Worm (Caenorhabditis elegans) whole organism, young adult: ENCODE measurements around the gene C09G9.8.

Experiments
- B0261.1 ChIP-seq: sonication (generic microtip); optimal IDR thresholded peaks from 2 replicates; lab custom pipeline; 2016; ENCODE audit warnings: mild to moderate bottlenecking, missing genetic modification characterization, moderate library complexity, missing compliant biosample characterization
- F23B12.7 ChIP-seq: sonication (generic microtip); optimal IDR thresholded peaks from 2 replicates; lab custom pipeline; 2017; ENCODE audit warnings: missing genetic modification characterization, mild to moderate bottlenecking, missing compliant biosample characterization, antibody characterized with exemption, moderate library complexity; ENCODE audit not compliant: insufficient read depth
- F39B2.1 ChIP-seq: fragments of 200-800 bp; sonication (Bioruptor generic); IDR thresholded peaks from 2 replicates; pipeline ENCODE4 v1.3.6; 2022; ENCODE audit warnings: missing genetic modification reagents, missing genetic modification characterization, missing compliant biosample characterization
- F49E8.2 ChIP-seq: sonication (generic microtip); optimal IDR thresholded peaks from 3 replicates; lab custom pipeline; 2017; ENCODE audit warnings: missing genetic modification characterization, mild to moderate bottlenecking, missing compliant biosample characterization, antibody characterized with exemption, moderate library complexity; ENCODE audit not compliant: insufficient read depth
- F57A8.1 ChIP-seq: fragments of 200-800 bp; sonication (Bioruptor generic); optimal IDR thresholded peaks from 2 replicates; lab custom pipeline; 2018; ENCODE audit warnings: mild to moderate bottlenecking, missing genetic modification characterization, moderate library complexity, missing compliant biosample characterization
- K11D2.4 ChIP-seq: fragments of 200-800 bp; sonication (Bioruptor generic); IDR thresholded peaks from 2 replicates; pipeline ENCODE4 v1.3.6; 2022; ENCODE audit warnings: missing genetic modification reagents, missing genetic modification characterization, missing compliant biosample characterization
- K12H6.12 ChIP-seq: fragments of 200-800 bp; sonication (Bioruptor generic); optimal IDR thresholded peaks from 2 replicates; lab custom pipeline; 2018; ENCODE audit warnings: mild to moderate bottlenecking, missing genetic modification characterization, missing compliant biosample characterization
- Y53F4B.3 ChIP-seq: fragments of 200-800 bp; sonication (Bioruptor generic); IDR thresholded peaks from 2 replicates; pipeline ENCODE4 v1.3.6; 2022; ENCODE audit warnings: missing genetic modification reagents, missing genetic modification characterization, missing compliant biosample characterization
- Y53G8AR.9 ChIP-seq: fragments of 200-800 bp; sonication (Bioruptor generic); conservative IDR thresholded peaks from 2 replicates; pipeline ENCODE4 v1.3.6; 2022; ENCODE audit warnings: missing genetic modification reagents, missing genetic modification characterization, missing compliant biosample characterization
- Y56A3A.18 ChIP-seq: fragments of 200-800 bp; sonication (Bioruptor generic); IDR thresholded peaks from 2 replicates; pipeline ENCODE4 v1.3.6; 2022; ENCODE audit warnings: missing genetic modification reagents, missing genetic modification characterization, missing compliant biosample characterization
- ZK185.1 ChIP-seq: sonication (generic microtip); optimal IDR thresholded peaks from 2 replicates; lab custom pipeline; 2016; ENCODE audit warnings: mild to moderate bottlenecking, missing genetic modification characterization, missing compliant biosample characterization; ENCODE audit not compliant: poor library complexity, severe bottlenecking
- atf-7 ChIP-seq: sonication (generic microtip); optimal IDR thresholded peaks from 2 replicates; lab custom pipeline; 2017; ENCODE audit warnings: mild to moderate bottlenecking, missing genetic modification characterization, missing compliant biosample characterization
- athp-1 ChIP-seq: sonication (generic microtip); optimal IDR thresholded peaks from 2 replicates; lab custom pipeline; 2017; ENCODE audit warnings: mild to moderate bottlenecking, missing genetic modification characterization, missing compliant biosample characterization
- attf-3 ChIP-seq: fragments of 200-800 bp; sonication (Bioruptor generic); conservative IDR thresholded peaks from 2 replicates; pipeline ENCODE4 v1.3.6; 2022; ENCODE audit warnings: missing genetic modification reagents, missing genetic modification characterization, missing compliant biosample characterization
- attf-5 ChIP-seq: fragments of 200-800 bp; sonication (Bioruptor generic); optimal IDR thresholded peaks from 2 replicates; lab custom pipeline; 2018; ENCODE audit warnings: mild to moderate bottlenecking, missing genetic modification characterization, missing compliant biosample characterization
- bed-1 ChIP-seq: fragments of 200-800 bp; sonication (Bioruptor generic); IDR thresholded peaks from 2 replicates; pipeline ENCODE4 v1.3.6; 2022; ENCODE audit warnings: missing genetic modification reagents, missing genetic modification characterization, missing compliant biosample characterization
- ceh-40 ChIP-seq: fragments of 200-800 bp; sonication (Bioruptor generic); IDR thresholded peaks from 2 replicates; pipeline ENCODE4 v1.3.6; 2022; ENCODE audit warnings: missing genetic modification characterization, missing compliant biosample characterization
- chd-7 ChIP-seq: sonication (generic microtip); optimal IDR thresholded peaks from 2 replicates; lab custom pipeline; 2016; ENCODE audit warnings: mild to moderate bottlenecking, missing genetic modification characterization, moderate library complexity, missing compliant biosample characterization
- dox-1 ChIP-seq: fragments of 200-800 bp; sonication (Bioruptor generic); IDR thresholded peaks from 2 replicates; pipeline ENCODE4 v1.3.6; 2022; ENCODE audit warnings: missing genetic modification reagents, missing genetic modification characterization, missing compliant biosample characterization
- egrh-3 ChIP-seq: fragments of 200-800 bp; sonication (Bioruptor generic); IDR thresholded peaks from 2 replicates; pipeline ENCODE4 v1.3.6; 2022; ENCODE audit warnings: missing genetic modification reagents, missing genetic modification characterization, missing compliant biosample characterization
- ets-4 ChIP-seq: fragments of 200-800 bp; sonication (Bioruptor generic); optimal IDR thresholded peaks from 2 replicates; lab custom pipeline; 2018; ENCODE audit warnings: mild to moderate bottlenecking, missing genetic modification characterization, missing compliant biosample characterization
- him-1 ChIP-seq: sonication (generic microtip); optimal IDR thresholded peaks from 2 replicates; lab custom pipeline; 2016; ENCODE audit warnings: missing genotype, missing genetic modification reagents, missing genetic modification characterization, missing compliant biosample characterization
- hmg-1.2 ChIP-seq: fragments of 200-800 bp; sonication (Bioruptor generic); IDR thresholded peaks from 2 replicates; pipeline ENCODE4 v1.3.6; 2022; ENCODE audit warnings: missing genetic modification reagents, missing genetic modification characterization, missing compliant biosample characterization
- hmg-20 ChIP-seq: fragments of 200-800 bp; sonication (Bioruptor generic); IDR thresholded peaks from 2 replicates; pipeline ENCODE4 v1.3.6; 2022; ENCODE audit warnings: missing genetic modification reagents, missing genetic modification characterization, missing compliant biosample characterization
- hsf-1 ChIP-seq: fragments of 200-800 bp; sonication (Bioruptor generic); IDR thresholded peaks from 2 replicates; pipeline ENCODE4 v1.3.6; 2022; ENCODE audit warnings: missing genetic modification reagents, missing genetic modification characterization, missing compliant biosample characterization
- let-526 ChIP-seq: fragments of 200-800 bp; sonication (Bioruptor generic); IDR thresholded peaks from 2 replicates; pipeline ENCODE4 v1.3.6; 2022; ENCODE audit warnings: missing genetic modification reagents, missing genetic modification characterization, missing compliant biosample characterization
- let-607 ChIP-seq, 2 experiments: fragments of 200-800 bp in 1 of 2; sonication (Bioruptor generic) in 1 of 2; sonication (generic microtip) in 1 of 2; optimal IDR thresholded peaks; 2 replicates each; lab custom pipeline; 2016 to 2018; ENCODE audit warnings: mild to moderate bottlenecking in 2 of 2, missing compliant biosample characterization in 2 of 2, missing genetic modification characterization in 2 of 2, moderate library complexity in 2 of 2, missing genotype in 1 of 2
- lin-40 ChIP-seq: sonication (generic microtip); optimal IDR thresholded peaks from 2 replicates; lab custom pipeline; 2016; ENCODE audit warnings: missing genetic modification characterization, mild to moderate bottlenecking, missing compliant biosample characterization, missing genotype, missing genetic modification reagents
- lin-54 ChIP-seq: fragments of 200-800 bp; sonication (Bioruptor generic); optimal IDR thresholded peaks from 2 replicates; lab custom pipeline; 2018; ENCODE audit warnings: mild to moderate bottlenecking, missing genetic modification characterization, missing compliant biosample characterization
- madf-10 ChIP-seq: sonication (generic microtip); optimal IDR thresholded peaks from 2 replicates; lab custom pipeline; 2016; ENCODE audit warnings: mild to moderate bottlenecking, missing genetic modification characterization, missing compliant biosample characterization
- madf-6 ChIP-seq: fragments of 200-800 bp; sonication (Bioruptor generic); IDR thresholded peaks from 2 replicates; pipeline ENCODE4 v1.3.6; 2022; ENCODE audit warnings: missing genetic modification reagents, missing genetic modification characterization, missing compliant biosample characterization
- nfyb-1 ChIP-seq: fragments of 200-800 bp; sonication (Bioruptor generic); IDR thresholded peaks from 2 replicates; pipeline ENCODE4 v1.3.6; 2022; ENCODE audit warnings: missing genetic modification reagents, missing genetic modification characterization, missing compliant biosample characterization
- nhr-90 ChIP-seq: sonication (generic microtip); optimal IDR thresholded peaks from 2 replicates; lab custom pipeline; 2016; ENCODE audit warnings: missing genotype, mild to moderate bottlenecking, missing genetic modification characterization, missing compliant biosample characterization
- repo-1 ChIP-seq: sonication (generic microtip); optimal IDR thresholded peaks from 2 replicates; lab custom pipeline; 2017; ENCODE audit warnings: mild to moderate bottlenecking, missing genetic modification characterization, missing compliant biosample characterization
- rpc-1 ChIP-seq, 2 experiments: fragments of 150-350 bp in 1 of 2; sonication (generic microtip) in 1 of 2; optimal IDR thresholded peaks; 2 replicates each; lab custom pipeline; 2014 to 2018; ENCODE audit warnings: missing biosample characterization in 1 of 2, missing genetic modification characterization in 1 of 2, missing genetic modification reagents in 1 of 2, missing genotype in 1 of 2
- sdz-38 ChIP-seq: sonication (generic microtip); optimal IDR thresholded peaks from 2 replicates; lab custom pipeline; 2016; ENCODE audit warnings: missing genotype, missing genetic modification characterization, missing compliant biosample characterization
- sea-2 ChIP-seq: fragments of 200-800 bp; sonication (Bioruptor generic); IDR thresholded peaks from 2 replicates; pipeline ENCODE4 v1.3.6; 2022; ENCODE audit warnings: missing genetic modification characterization, missing compliant biosample characterization
- snpc-1.3 ChIP-seq: sonication (generic microtip); optimal IDR thresholded peaks from 2 replicates; lab custom pipeline; 2017; ENCODE audit warnings: missing genetic modification characterization, mild to moderate bottlenecking, missing compliant biosample characterization, antibody characterized with exemption, moderate library complexity, missing genotype, missing genetic modification reagents; ENCODE audit not compliant: insufficient read depth
- somi-1 ChIP-seq: fragments of 200-800 bp; sonication (Bioruptor generic); optimal IDR thresholded peaks from 2 replicates; lab custom pipeline; 2018; ENCODE audit warnings: mild to moderate bottlenecking, missing genetic modification characterization, missing compliant biosample characterization
- tbp1 ChIP-seq: fragments of 200-800 bp; sonication (Bioruptor generic); optimal IDR thresholded peaks from 2 replicates; lab custom pipeline; 2018; ENCODE audit warnings: mild to moderate bottlenecking, missing genetic modification characterization, missing compliant biosample characterization
- unc-130 ChIP-seq: sonication (generic microtip); optimal IDR thresholded peaks from 2 replicates; lab custom pipeline; 2016; ENCODE audit warnings: missing genetic modification reagents, missing genetic modification characterization, missing compliant biosample characterization
- ztf-28 ChIP-seq: fragments of 200-800 bp; sonication (Bioruptor generic); IDR thresholded peaks from 2 replicates; pipeline ENCODE4 v1.3.6; 2022; ENCODE audit warnings: missing genetic modification reagents, missing genetic modification characterization, missing compliant biosample characterization

C09G9.8 gene

ce11 chrIV:8866092-8866491 is 15.2 kb upstream of the C09G9.8 start (continued):
- TF ChIP-seq lin-40 (tag; lab: Kevin White, UChicago) (peak; percentile 38), hmg-1.2 (GFP tag; lab: Robert Waterston, UW) (peak; percentile 47), nfyb-1 (GFP tag; lab: Robert Waterston, UW) (peak; percentile 61), hmg-20 (GFP tag; lab: Robert Waterston, UW) (0 out of 2 replicates have a peak, but pooled peaks have one; percentile 10), hsf-1 (no peak), attf-3 (GFP tag; lab: Robert Waterston, UW) (peak; percentile 23; the same call in 1 of the 2 replicates), nhr-90 (tag; lab: Kevin White, UChicago) (peak; percentile 62), K11D2.4 (no peak), F39B2.1 (GFP tag; lab: Robert Waterston, UW) (no peak), sea-2 (GFP tag; lab: Robert Waterston, UW) (no peak), let-607 (tag; optimal IDR thresholded peaks at IDR 0.05; lab: Kevin White, UChicago) (peak; percentile 74 to 90), F23B12.7 (tag; lab: Kevin White, UChicago) (peak; percentile 68), ztf-28 (GFP tag; lab: Robert Waterston, UW) (no peak), snpc-1.3 (tag; lab: Kevin White, UChicago) (peak; percentile 33), F57A8.1 (GFP tag; lab: Kevin White, UChicago) (no peak), tbp1 (GFP tag; lab: Kevin White, UChicago) (peak; percentile 12), bed-1 (GFP tag; lab: Robert Waterston, UW) (no peak), dox-1 (GFP tag; lab: Robert Waterston, UW) (peak; percentile 90), egrh-3 (peak; percentile 29; the same call in 1 of the 2 replicates), ceh-40 (GFP tag; lab: Robert Waterston, UW) (no peak), athp-1 (peak; percentile 16), him-1 (tag; lab: Kevin White, UChicago) (no peak), B0261.1 (tag; lab: Kevin White, UChicago) (no peak), let-526 (GFP tag; lab: Robert Waterston, UW) (no peak), ets-4 (GFP tag; lab: Kevin White, UChicago) (peak; percentile 68), unc-130 (GFP tag; lab: Kevin White, UChicago) (no peak), madf-6 (peak; percentile 55; the same call in 1 of the 2 replicates), somi-1 (GFP tag; lab: Kevin White, UChicago) (peak; percentile 44), Y56A3A.18 (GFP tag; lab: Robert Waterston, UW) (peak; percentile 77; the same call in 1 of the 2 replicates), chd-7 (tag; lab: Kevin White, UChicago) (no peak), Y53G8AR.9 (no peak), attf-5 (GFP tag; lab: Kevin White, UChicago) (peak; percentile 63), sdz-38 (tag; lab: Kevin White, UChicago) (no peak), repo-1 (no peak), ZK185.1 (tag; lab: Kevin White, UChicago) (peak; percentile 17), Y53F4B.3 (GFP tag; lab: Robert Waterston, UW) (no peak), F49E8.2 (no peak), K12H6.12 (tag; lab: Kevin White, UChicago) (peak; percentile 45), atf-7 (tag; lab: Kevin White, UChicago) (peak; percentile 17), lin-54 (peak; percentile 20), madf-10 (peak; percentile 23), rpc-1 (optimal IDR thresholded peaks at IDR 0.05; lab: Kevin White, UChicago) (no peak), rpc-1 (tag; optimal IDR thresholded peaks at IDR 0.05; lab: Kevin White, UChicago) (no peak)
